Worm (Caenorhabditis elegans): ENCODE data around the gene C16A3.2.

C16A3.2 gene

DNA sequence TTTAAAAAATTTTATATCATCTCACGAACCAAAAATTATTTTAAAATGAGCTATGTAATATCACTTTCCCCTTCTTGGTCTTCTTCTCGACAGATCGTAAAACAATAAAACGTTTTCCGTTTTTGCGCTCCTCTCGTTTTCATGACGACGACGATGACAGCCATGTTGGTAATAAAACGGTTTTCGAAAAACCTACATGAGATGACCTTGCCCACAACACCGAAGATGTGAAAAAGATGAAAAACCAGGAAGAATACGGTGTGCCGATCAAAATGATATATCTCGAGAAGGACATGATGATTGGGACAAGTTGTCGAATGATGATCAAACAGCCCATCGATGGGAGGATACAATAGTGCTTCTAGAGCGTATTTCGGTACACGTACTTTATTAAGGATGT lies 30.9 kb upstream of the C16A3.2 start:
- TF ChIP-seq W03F9.2 (tag; optimal IDR thresholded peaks at IDR 0.05) = no peak
- no peak for TF ChIP-seq dao-5 (tag; optimal IDR thresholded peaks at IDR 0.05)
- no peak for TF ChIP-seq him-1 (tag; optimal IDR thresholded peaks at IDR 0.05)

DNA sequence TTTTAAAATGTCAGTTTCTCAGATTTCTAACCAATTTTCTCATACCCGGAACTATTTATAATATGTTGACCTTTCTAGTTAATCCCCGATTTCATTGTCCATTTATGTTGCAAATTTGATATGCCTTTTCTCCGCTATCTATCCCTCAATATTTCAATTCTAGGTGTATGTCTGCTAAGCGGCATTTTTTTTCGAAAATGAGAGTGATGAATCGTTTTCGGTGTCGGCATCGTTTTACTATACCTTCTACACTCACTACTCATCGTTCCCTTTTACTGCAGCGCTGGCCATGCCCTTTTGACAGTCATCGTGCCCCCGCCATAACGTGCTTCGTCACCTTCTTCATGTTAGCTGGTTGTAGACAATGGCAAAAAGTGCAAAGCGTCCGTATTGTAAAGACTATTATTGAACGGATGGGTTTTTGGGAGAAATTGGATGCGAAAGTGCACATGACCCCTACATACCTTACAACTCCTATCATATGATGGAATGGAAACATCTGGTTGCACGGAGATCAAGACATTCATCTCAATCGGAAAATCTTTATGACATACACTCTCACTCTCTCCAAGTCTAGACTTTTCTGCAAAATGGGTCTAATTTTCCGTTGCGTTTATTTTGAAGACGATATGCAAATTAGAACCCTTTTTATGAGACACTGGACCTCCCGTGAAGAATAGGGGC lies 30.3 kb upstream of the C16A3.2 start:
- TF ChIP-seq W03F9.2 (tag; optimal IDR thresholded peaks at IDR 0.05) = no peak
- TF ChIP-seq him-1 (tag; optimal IDR thresholded peaks at IDR 0.05) = no peak
- no peak for TF ChIP-seq dao-5 (tag; optimal IDR thresholded peaks at IDR 0.05)

DNA sequence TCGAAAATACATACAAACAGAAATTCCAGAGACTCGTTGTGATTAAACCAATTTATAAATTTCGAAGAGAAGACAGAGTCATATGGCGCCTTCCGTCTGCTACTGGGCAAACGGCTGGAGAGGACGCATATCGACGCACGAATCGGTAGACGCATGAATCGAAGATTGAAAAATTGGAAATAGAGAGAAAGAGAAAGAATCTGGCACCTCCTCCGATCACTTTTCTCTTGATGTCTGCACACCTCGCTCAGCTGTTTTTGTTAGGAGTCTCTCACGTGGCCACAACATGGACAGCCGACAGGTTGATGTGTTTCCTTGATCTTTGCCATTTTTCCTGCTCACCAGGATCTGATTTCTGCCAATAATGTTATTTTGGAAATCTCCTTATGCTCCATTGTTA lies 29.5 kb upstream of the C16A3.2 start:
- TF ChIP-seq W03F9.2 (tag; optimal IDR thresholded peaks at IDR 0.05) = no peak
- no peak for TF ChIP-seq him-1 (tag; optimal IDR thresholded peaks at IDR 0.05)
- no peak for TF ChIP-seq dao-5 (tag; optimal IDR thresholded peaks at IDR 0.05)

DNA sequence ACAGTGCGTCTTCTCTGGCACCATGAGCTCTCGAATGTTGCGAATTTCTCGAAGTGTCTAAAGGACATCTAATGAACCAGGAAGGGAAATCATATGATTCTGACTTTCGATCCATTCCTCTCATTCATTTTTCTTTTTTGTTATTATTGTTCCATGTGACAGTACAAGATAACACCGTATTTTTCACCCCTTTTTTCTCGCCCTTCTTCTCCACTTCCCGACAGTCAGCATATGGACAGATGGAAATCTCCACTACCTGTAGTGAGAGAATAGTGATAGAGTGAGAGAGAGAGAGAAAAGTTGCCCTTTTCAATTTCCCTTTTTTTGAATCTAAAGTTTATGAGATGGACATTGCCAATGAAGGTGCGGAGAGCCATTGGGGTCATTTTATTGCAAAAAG lies 28.8 kb upstream of the C16A3.2 start:
- TF ChIP-seq dao-5 (tag; optimal IDR thresholded peaks at IDR 0.05) = no peak
- TF ChIP-seq W03F9.2 (tag; optimal IDR thresholded peaks at IDR 0.05) = no peak
- no peak for TF ChIP-seq him-1 (tag; optimal IDR thresholded peaks at IDR 0.05)

DNA sequence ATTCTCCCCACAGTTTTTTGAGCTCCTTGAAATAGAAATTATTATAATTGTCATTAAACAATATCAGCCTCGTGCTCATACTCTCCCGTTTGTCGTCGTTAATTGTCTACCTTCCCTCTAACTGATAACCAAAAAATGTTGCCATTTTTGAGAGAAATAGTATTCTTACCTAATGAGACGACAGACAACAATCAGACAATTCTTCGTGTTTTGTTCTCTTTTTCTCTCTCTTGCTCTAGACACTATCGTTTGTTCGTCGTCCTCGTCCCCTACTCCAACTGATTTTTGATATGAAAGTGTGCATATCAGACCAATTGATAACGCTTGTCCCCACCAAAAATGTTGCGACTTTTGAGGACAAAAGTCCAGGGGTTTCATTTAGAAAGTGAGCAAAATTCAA lies 28.1 kb upstream of the C16A3.2 start:
- TF ChIP-seq him-1 (tag; optimal IDR thresholded peaks at IDR 0.05) (no peak), W03F9.2 (tag; optimal IDR thresholded peaks at IDR 0.05) (no peak), dao-5 (tag; optimal IDR thresholded peaks at IDR 0.05) (no peak)

DNA sequence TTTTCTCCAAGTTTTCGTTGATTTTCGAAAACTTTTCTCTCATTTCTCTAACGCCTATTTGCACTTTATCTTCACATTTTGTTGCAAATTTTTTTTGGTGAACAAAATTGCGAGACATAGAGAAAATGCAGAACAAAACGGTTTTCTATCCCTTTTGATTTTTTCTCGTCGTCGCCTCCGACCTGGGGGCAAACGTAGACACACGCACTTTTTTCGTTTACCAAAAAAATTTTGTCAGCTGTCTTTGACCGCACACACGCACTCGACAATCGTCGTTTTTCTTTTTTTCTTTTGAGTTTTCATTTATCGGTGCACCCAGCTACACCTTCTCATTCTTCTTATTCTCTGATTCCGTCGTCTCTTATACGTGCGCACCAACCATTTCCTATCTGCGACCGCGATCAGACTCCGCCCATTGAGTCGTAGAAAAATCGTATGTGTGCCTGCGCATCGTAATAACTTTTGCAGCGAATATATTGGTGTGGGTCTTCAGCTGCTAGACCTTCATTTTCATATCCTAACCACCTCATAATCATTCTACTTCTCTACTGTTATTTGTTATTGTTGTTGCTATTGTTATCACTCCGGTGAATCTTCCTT lies 27.2 kb upstream of the C16A3.2 start:
- TF ChIP-seq dao-5 (tag; optimal IDR thresholded peaks at IDR 0.05) (no peak), him-1 (tag; optimal IDR thresholded peaks at IDR 0.05) (no peak), W03F9.2 (tag; optimal IDR thresholded peaks at IDR 0.05) (no peak)

DNA sequence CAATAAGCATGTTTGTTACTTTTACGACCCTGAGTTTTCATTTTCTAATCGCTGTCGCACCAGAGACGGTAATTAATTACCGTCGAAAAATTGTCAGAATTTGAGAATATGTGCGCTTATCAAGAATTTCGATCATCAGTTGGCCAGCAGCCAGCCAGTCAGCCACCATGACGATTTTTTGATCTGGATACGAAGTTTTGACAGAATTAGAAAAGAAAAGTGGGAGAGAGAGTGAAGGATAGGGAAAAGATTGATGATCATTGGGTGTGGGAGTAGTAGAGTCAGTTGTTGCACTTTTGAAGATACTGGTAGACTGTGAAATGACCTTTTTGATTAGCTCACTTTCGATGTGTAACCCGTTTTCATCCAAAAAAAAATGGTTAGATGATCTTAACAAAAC lies 25.2 kb upstream of the C16A3.2 start:
- TF ChIP-seq him-1 (tag; optimal IDR thresholded peaks at IDR 0.05) = no peak
- TF ChIP-seq dao-5 (tag; optimal IDR thresholded peaks at IDR 0.05) = no peak
- TF ChIP-seq W03F9.2 (tag; optimal IDR thresholded peaks at IDR 0.05) = no peak

DNA sequence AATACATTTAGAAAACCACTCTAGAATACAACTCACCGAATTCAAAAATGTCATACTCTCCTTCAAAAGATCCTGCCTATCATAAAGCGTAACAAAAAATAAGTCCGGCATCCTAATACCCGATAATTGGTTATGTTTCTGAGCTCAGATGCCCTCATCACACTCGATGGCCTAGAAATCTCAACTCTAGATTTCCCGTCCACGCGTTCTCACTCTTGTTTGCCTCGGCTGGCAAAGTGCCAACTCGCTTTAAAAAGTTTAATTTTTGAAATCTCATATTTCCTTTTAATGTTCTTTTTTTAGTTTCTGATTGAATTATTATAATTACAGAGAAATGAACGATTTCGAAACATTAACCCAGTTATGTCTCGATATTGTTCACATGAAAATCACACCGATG lies 21.9 kb upstream of the C16A3.2 start, which contains the start of the genes C56G2.15 and thoc-2:
TSS of gene C56G2.15 (minus strand) at position 188 of the 400 bp plus-strand sequence.
TSS of gene thoc-2 (plus strand) at position 331 of the 400 bp plus-strand sequence.
- no peak for TF ChIP-seq him-1 (tag; optimal IDR thresholded peaks at IDR 0.05)
- TF ChIP-seq dao-5 (tag; optimal IDR thresholded peaks at IDR 0.05) = no peak
- no peak for TF ChIP-seq W03F9.2 (tag; optimal IDR thresholded peaks at IDR 0.05)

DNA sequence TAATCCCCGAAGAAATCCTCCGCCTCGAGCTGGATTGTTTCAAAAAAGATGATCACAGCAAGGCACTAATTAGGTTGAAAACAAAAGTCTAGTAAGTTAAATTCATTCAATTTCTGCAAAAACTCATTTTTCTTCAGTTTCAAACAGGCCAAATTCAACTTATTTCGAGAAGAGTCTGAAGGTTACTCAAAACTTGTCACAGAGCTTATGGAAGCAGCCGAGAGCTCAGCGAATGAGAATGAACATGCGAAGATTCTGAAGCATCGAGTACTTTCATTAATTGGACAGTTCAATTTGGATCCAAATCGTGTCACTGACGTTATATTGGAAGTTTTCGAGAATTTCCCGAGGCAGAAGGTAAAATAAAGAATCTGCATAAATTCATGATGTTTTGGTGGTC lies 21.1 kb upstream of the C16A3.2 start:
- TF ChIP-seq W03F9.2 (tag; optimal IDR thresholded peaks at IDR 0.05) (no peak), him-1 (tag; optimal IDR thresholded peaks at IDR 0.05) (no peak), dao-5 (tag; optimal IDR thresholded peaks at IDR 0.05) (no peak)

DNA sequence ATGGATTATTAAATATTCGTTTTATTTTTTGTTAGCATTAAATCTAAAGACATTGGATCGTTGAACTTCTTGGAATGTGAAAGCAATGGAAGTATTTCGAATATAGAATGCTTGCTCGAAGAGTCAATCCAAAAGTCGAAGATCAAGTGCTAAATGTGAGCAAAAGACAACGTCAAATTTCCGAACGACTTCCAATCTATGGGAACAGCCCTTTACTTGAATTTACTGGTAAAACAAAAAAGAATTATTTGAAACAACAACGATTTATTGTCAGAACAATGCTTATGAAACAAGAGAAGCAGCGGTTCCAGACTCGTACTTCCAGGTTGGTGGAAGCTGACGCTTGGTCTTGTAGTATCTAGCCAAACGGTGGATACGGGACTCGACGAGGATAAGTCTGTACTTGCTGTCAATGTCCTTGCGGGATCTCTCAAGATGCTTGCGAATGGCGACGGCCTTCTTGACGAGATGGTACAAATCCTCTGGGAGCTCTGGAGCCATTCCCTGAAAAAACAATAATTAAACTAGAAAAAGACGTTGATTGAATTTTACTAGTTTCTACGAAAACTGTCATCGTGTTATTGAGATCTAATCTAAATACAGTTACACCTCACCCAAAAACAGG lies 15.7 kb upstream of the C16A3.2 start:
- TF ChIP-seq him-1 (tag; optimal IDR thresholded peaks at IDR 0.05) (no peak), W03F9.2 (tag; optimal IDR thresholded peaks at IDR 0.05) (no peak), dao-5 (tag; optimal IDR thresholded peaks at IDR 0.05) (no peak)

DNA sequence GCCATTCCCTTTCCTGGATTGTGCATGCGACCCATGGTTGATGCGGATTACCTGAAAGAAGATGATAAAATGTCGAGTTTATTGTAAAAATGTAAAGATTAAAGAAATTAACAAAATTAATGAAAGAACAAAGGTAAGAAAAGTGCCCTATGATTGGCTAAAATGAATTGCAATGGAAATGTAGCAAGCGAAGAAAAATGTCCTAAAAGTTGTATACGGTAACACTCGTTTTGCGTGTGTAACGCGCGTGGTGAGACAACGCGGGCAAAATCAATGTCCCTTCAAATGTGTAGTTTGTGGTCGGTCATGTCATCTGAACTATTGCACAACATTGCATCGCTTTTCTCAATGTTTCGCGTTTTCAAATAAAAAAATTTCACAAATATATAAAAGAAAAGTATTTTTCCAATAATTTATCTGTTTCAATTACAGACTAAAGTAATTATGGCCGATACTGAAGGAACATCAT lies 14.7 kb upstream of the C16A3.2 start, which contains the start of the genes rps-13 and nfx-1:
TSS of gene rps-13 (minus strand) at position 51 of the 469 bp plus-strand sequence.
TSS of gene nfx-1 (plus strand) at position 433 of the 469 bp plus-strand sequence.
- peak; percentile 69 for TF ChIP-seq W03F9.2 (tag; optimal IDR thresholded peaks at IDR 0.05)
- TF ChIP-seq him-1 (tag; optimal IDR thresholded peaks at IDR 0.05) = no peak
- no peak for TF ChIP-seq dao-5 (tag; optimal IDR thresholded peaks at IDR 0.05)

DNA sequence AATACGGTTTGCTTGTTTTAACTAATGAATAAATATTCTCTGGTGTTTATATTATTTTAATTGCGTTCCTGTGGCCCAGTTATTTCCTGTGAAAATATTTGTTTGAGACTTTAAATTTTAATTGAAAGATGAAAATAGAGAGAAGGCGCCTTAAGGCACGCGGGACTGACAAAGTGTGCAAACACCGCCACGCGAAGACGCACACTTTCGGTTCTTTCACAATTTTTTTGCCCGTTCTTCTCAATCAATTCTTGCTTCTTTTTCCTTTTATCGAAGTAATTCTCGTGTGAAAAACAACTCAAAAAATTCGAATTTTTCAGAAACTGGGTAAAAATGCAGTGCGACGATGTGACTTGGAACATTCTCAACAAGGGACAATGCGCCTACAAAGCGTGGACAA lies 10.5 kb upstream of the C16A3.2 start, which contains the start of gene C16A3.6:
TSS of gene C16A3.6 (plus strand) at position 84 of the 400 bp plus-strand sequence.
- TF ChIP-seq dao-5 (tag; optimal IDR thresholded peaks at IDR 0.05) (no peak), him-1 (tag; optimal IDR thresholded peaks at IDR 0.05) (no peak), W03F9.2 (tag; optimal IDR thresholded peaks at IDR 0.05) (no peak)

DNA sequence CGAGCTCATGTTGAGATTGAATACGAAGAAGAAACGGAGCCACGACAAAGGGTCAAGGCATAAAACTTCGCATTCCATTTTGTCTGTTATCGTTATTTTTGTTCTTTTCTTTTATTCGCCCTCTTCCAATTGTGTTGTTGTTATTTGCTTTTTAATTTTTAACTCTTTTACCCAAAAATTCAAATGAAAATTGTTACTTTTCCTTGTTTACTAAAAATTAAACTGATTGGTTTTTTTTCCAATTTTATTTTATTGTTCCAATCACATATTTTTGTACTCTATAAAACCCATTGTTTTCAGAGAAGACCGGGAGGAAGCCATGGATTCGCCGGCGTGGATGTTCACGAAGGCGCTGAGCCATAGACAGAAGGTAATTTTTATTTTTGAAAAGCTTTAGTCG lies 9.2 kb upstream of the C16A3.2 start, which contains the start of gene C16A3.5:
TSS of gene C16A3.5 (plus strand) at position 301 of the 400 bp plus-strand sequence.
- TF ChIP-seq dao-5 (tag; optimal IDR thresholded peaks at IDR 0.05) = no peak
